Fruit fly (Drosophila melanogaster): ENCODE data around the gene CG2972.

DNA sequence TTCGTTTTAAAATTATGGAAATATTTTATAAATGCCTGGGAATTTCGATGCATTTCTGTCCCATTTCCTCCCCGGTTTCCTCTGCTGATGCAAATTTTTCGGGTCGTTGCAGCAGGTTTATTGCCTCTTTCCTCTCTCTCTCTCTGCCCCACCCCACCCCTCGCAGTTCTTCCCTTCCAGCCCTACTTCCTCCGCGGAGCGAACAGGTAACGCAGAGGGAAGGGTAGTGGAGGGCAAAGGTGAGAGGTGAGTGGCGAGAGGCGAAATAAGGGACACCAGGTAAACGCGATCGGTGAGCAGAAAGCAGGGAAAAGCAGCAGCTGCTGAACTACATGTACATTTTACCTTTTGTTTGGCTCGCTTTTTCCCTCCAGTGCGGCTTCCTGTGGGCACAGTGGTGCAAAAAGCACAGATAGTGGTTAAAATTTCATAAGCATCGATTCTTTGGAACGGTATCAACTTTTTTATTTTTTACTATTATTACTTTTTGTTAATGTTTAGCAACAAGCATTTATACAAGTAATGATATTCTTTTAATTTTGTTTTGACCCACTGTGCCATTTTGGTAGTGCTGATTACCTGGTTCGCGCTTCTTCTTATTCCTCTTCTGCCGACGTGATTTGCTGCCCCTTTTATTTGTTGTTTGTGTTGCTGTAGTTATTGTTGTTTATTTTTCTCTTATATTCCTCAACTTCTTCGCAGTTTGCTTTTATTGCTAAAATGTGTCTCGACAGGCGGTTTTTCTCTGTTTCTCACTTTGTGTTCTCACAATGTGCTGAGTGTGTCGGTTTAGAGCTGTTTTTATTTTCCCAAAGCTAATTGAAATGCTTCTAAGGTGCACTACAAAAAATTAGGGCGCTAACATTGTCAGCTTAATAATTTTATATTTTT is 5.3 kb downstream of the CG2972 start:
- TF ChIP-seq kay (GFP tag; ENCODE audit: borderline replicate concordance) (no peak), Hr96 (GFP tag; optimal IDR thresholded peaks at IDR 0.05) (no peak), pad (GFP tag; optimal IDR thresholded peaks at IDR 0.05) (no peak), CG5204 (GFP tag; optimal IDR thresholded peaks at IDR 0.05) (no peak), Mnt (GFP tag; optimal IDR thresholded peaks at IDR 0.05) (no peak), bab1 (GFP tag; optimal IDR thresholded peaks at IDR 0.05) (peak; percentile 13), Clk (GFP tag; optimal IDR thresholded peaks at IDR 0.05) (no peak)
